Worm (Caenorhabditis elegans) whole organism, L1 larva: ENCODE data around the gene exc-15.

Source experiments
- C34B4.2 ChIP-seq: sonication (generic microtip); optimal IDR thresholded peaks from 2 replicates; lab custom pipeline; 2017; ENCODE audit warnings: mild to moderate bottlenecking, missing genetic modification characterization, missing compliant biosample characterization
- efl-1 ChIP-seq, 4 experiments: fragments of 150-350 bp; optimal IDR thresholded peaks in 3 of 4; peaks in 1 of 4; 1 replicate in 1 of 4; 2 replicates in 3 of 4; lab custom pipeline; 2014; ENCODE audit warnings: missing biosample characterization in 2 of 4, missing genetic modification characterization in 2 of 4, missing genetic modification reagents in 2 of 4
- nhr-11 ChIP-seq: fragments of 150-350 bp; optimal IDR thresholded peaks from 2 replicates; lab custom pipeline; 2014; ENCODE audit warnings: missing biosample characterization, missing genetic modification characterization
- nhr-237 ChIP-seq: fragments of 150-350 bp; optimal IDR thresholded peaks from 2 replicates; lab custom pipeline; 2014; ENCODE audit warnings: missing biosample characterization, missing genetic modification characterization
- nhr-76 ChIP-seq: sonication (generic microtip); optimal IDR thresholded peaks from 2 replicates; lab custom pipeline; 2017; ENCODE audit warnings: missing biosample characterization, missing genetic modification characterization
- nhr-84 ChIP-seq: sonication (generic microtip); optimal IDR thresholded peaks from 2 replicates; lab custom pipeline; 2017; ENCODE audit warnings: missing biosample characterization, missing genetic modification characterization
- snpc-4 ChIP-seq: fragments of 150-350 bp; optimal IDR thresholded peaks from 2 replicates; lab custom pipeline; 2014; ENCODE audit warnings: missing biosample characterization, missing genetic modification characterization
- snu-23 ChIP-seq: sonication (generic microtip); optimal IDR thresholded peaks from 2 replicates; lab custom pipeline; 2016; ENCODE audit warnings: missing genetic modification characterization, missing compliant biosample characterization
- ztf-4 ChIP-seq: fragments of 150-350 bp; optimal IDR thresholded peaks from 2 replicates; lab custom pipeline; 2014; ENCODE audit warnings: missing biosample characterization, missing genetic modification characterization

DNA sequence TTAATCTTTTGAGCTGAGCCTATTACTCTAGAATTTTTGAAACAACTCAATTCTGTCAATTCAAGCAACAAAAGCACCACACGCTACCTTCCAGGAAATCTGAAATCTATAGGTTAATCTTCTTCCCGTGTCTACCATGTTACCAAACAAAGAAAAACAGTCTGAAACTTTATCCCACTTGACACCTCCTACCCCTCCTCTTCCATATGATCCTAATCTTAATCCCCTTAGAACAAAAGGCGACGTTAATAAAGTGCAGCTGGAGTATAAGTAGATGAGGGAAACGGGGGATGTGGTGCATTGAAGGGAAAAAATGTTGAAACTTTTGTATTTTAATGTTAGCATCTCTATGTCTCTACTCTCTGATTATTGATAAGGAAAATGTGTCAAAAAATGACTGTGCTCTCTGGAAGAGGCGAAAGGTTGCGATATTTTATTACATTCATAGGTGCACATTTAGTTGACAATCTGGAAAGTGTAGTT is 12.9 kb downstream of the exc-15 start:
- TF ChIP-seq snpc-4 (no peak), nhr-76 (tag; lab: Kevin White, UChicago) (no peak), nhr-11 (tag; lab: Kevin White, UChicago) (no peak), ztf-4 (no peak), snu-23 (GFP tag; lab: Kevin White, UChicago) (no peak), C34B4.2 (tag; lab: Kevin White, UChicago) (no peak), nhr-84 (no peak), nhr-237 (tag; lab: Kevin White, UChicago) (no peak), efl-1 (optimal IDR thresholded peaks at IDR 0.05; lab: Kevin White, UChicago) (no peak), efl-1 (GFP tag; optimal IDR thresholded peaks at IDR 0.05 in 1 of 2; lab: Kevin White, UChicago) (peak in 1 of 2 experiments; percentile 14)
